Fruit fly (Drosophila melanogaster) whole organism, embryonic: ENCODE data around the gene ND-24.

Experiments
- B-H1 ChIP-seq: fragments of 200-800 bp; sonication (Bioruptor generic); IDR thresholded peaks from 3 replicates; pipeline ENCODE4 v1.3.6; 2022; ENCODE audit warnings: missing biosample characterization, missing genetic modification characterization
- CG10543 ChIP-seq: fragments of 200-800 bp; sonication (Bioruptor generic); optimal IDR thresholded peaks from 3 replicates; lab custom pipeline; 2017; ENCODE audit warnings: missing biosample characterization, mild to moderate bottlenecking, missing genetic modification characterization, moderate library complexity
- CG10654 ChIP-seq: fragments of 200-800 bp; sonication (Bioruptor generic); optimal IDR thresholded peaks from 2 replicates; lab custom pipeline; 2016; ENCODE audit warnings: missing biosample characterization, missing genetic modification characterization
- CG13287 ChIP-seq: fragments of 200-800 bp; sonication (Bioruptor generic); IDR thresholded peaks from 2 replicates; pipeline ENCODE4 v1.3.6; 2022; ENCODE audit warnings: missing biosample characterization, missing genetic modification characterization; ENCODE audit not compliant: partially characterized antibody
- CG14965 ChIP-seq: fragments of 200-800 bp; sonication (Bioruptor generic); optimal IDR thresholded peaks from 2 replicates; lab custom pipeline; 2016; ENCODE audit warnings: missing biosample characterization, missing genetic modification characterization, borderline replicate concordance
- CG15696 ChIP-seq: fragments of 200-800 bp; sonication (Bioruptor generic); optimal IDR thresholded peaks from 2 replicates; lab custom pipeline; 2019; ENCODE audit warnings: missing biosample characterization, mild to moderate bottlenecking, missing genetic modification characterization, moderate library complexity
- CG16815 ChIP-seq: fragments of 200-800 bp; sonication (Bioruptor generic); optimal IDR thresholded peaks from 3 replicates; lab custom pipeline; 2017; ENCODE audit warnings: missing biosample characterization, mild to moderate bottlenecking, missing genetic modification characterization
- CG1792 ChIP-seq: fragments of 200-800 bp; sonication (Bioruptor generic); optimal IDR thresholded peaks from 2 replicates; lab custom pipeline; 2016; ENCODE audit warnings: missing biosample characterization, missing genetic modification characterization
- CG31224 ChIP-seq: fragments of 200-800 bp; sonication (Bioruptor generic); IDR thresholded peaks from 2 replicates; pipeline ENCODE4 v1.3.6; 2022; ENCODE audit warnings: missing biosample characterization, missing genetic modification characterization
- CG31441 ChIP-seq: fragments of 200-800 bp; sonication (Bioruptor generic); IDR thresholded peaks from 2 replicates; pipeline ENCODE4 v1.3.6; 2022; ENCODE audit warnings: missing biosample characterization, missing genetic modification characterization
- CG34422 ChIP-seq: fragments of 200-800 bp; sonication (Bioruptor generic); IDR thresholded peaks from 3 replicates; pipeline ENCODE4 v1.3.6; 2022; ENCODE audit warnings: missing biosample characterization, missing genetic modification characterization
- CG3838 ChIP-seq: fragments of 200-800 bp; sonication (Bioruptor generic); optimal IDR thresholded peaks from 3 replicates; lab custom pipeline; 2016; ENCODE audit warnings: missing biosample characterization, missing genetic modification characterization
- CG4328 ChIP-seq: fragments of 200-800 bp; sonication (Bioruptor generic); optimal IDR thresholded peaks from 3 replicates; lab custom pipeline; 2017; ENCODE audit warnings: missing biosample characterization, missing genetic modification reagents, missing genetic modification characterization
- CG4854 ChIP-seq: fragments of 200-800 bp; sonication (Bioruptor generic); optimal IDR thresholded peaks from 2 replicates; lab custom pipeline; 2016; ENCODE audit warnings: missing biosample characterization, missing genetic modification characterization, inconsistent platforms
- CG6175 ChIP-seq: fragments of 200-800 bp; sonication (Bioruptor generic); IDR thresholded peaks from 3 replicates; pipeline ENCODE4 v1.3.6; 2022; ENCODE audit warnings: missing biosample characterization, missing genetic modification characterization
- CG8089 ChIP-seq: fragments of 200-800 bp; sonication (Bioruptor generic); optimal IDR thresholded peaks from 3 replicates; lab custom pipeline; 2016; ENCODE audit warnings: missing biosample characterization, missing genetic modification characterization
- CG8388 ChIP-seq: fragments of 200-800 bp; sonication (Bioruptor generic); optimal IDR thresholded peaks from 2 replicates; lab custom pipeline; 2019; ENCODE audit warnings: missing biosample characterization, mild to moderate bottlenecking, missing genetic modification characterization, moderate library complexity
- Camta ChIP-seq: fragments of 200-800 bp; sonication (Bioruptor generic); optimal IDR thresholded peaks from 2 replicates; lab custom pipeline; 2016; ENCODE audit warnings: missing biosample characterization, missing genetic modification characterization
- CrebB ChIP-seq: fragments of 200-800 bp; sonication (Bioruptor generic); optimal IDR thresholded peaks from 3 replicates; lab custom pipeline; 2018; ENCODE audit warnings: missing biosample characterization, mild to moderate bottlenecking, missing genetic modification characterization
- ERR ChIP-seq: fragments of 200-800 bp; sonication (Bioruptor generic); optimal IDR thresholded peaks from 2 replicates; lab custom pipeline; 2016; ENCODE audit warnings: missing biosample characterization, missing genetic modification characterization
- Fer1 ChIP-seq: fragments of 200-800 bp; sonication (Bioruptor generic); optimal IDR thresholded peaks from 2 replicates; lab custom pipeline; 2017; ENCODE audit warnings: missing biosample characterization, mild to moderate bottlenecking, missing genetic modification characterization
- GATAe ChIP-seq: fragments of 200-800 bp; sonication (Bioruptor generic); conservative IDR thresholded peaks from 2 replicates; pipeline ENCODE4 v1.3.6; 2022; ENCODE audit warnings: missing biosample characterization, missing genetic modification characterization
- H2.0 ChIP-seq: fragments of 200-800 bp; sonication (Bioruptor generic); IDR thresholded peaks from 2 replicates; pipeline ENCODE4 v1.3.6; 2022; ENCODE audit warnings: missing biosample characterization, missing genetic modification characterization
- HHEX ChIP-seq: fragments of 200-800 bp; sonication (Bioruptor generic); optimal IDR thresholded peaks from 3 replicates; lab custom pipeline; 2017; ENCODE audit warnings: missing biosample characterization, mild to moderate bottlenecking, missing genetic modification characterization, missing genetic modification reagents
- HLH4C ChIP-seq: fragments of 200-800 bp; sonication (Bioruptor generic); IDR thresholded peaks from 3 replicates; pipeline ENCODE4 v1.3.6; 2022; ENCODE audit warnings: missing biosample characterization, missing genetic modification characterization; ENCODE audit not compliant: partially characterized antibody
- Hmx ChIP-seq: fragments of 200-800 bp; sonication (Bioruptor generic); optimal IDR thresholded peaks from 2 replicates; lab custom pipeline; 2016; ENCODE audit warnings: missing biosample characterization, missing genetic modification characterization
- Hsf ChIP-seq: fragments of 200-800 bp; sonication (Bioruptor generic); optimal IDR thresholded peaks from 3 replicates; lab custom pipeline; 2016; ENCODE audit warnings: missing biosample characterization, missing genetic modification characterization
- MBD-R2 ChIP-seq: fragments of 200-800 bp; sonication (Bioruptor generic); IDR thresholded peaks from 2 replicates; pipeline ENCODE4 v1.3.6; 2022; ENCODE audit warnings: missing biosample characterization, missing genetic modification characterization
- Nf-YA ChIP-seq: fragments of 200-800 bp; sonication (Bioruptor generic); IDR thresholded peaks from 2 replicates; pipeline ENCODE4 v1.3.6; 2022; ENCODE audit warnings: missing biosample characterization, missing genetic modification characterization
- Scr ChIP-seq: fragments of 200-800 bp; sonication (Bioruptor generic); IDR thresholded peaks from 2 replicates; pipeline ENCODE4 v1.3.6; 2022; ENCODE audit warnings: missing biosample characterization, missing genetic modification characterization; ENCODE audit not compliant: partially characterized antibody
- Sin3A ChIP-seq: fragments of >200 bp; optimal IDR thresholded peaks from 2 replicates; lab custom pipeline; 2018
- Sry-δ ChIP-seq: fragments of 200-800 bp; sonication (Bioruptor generic); optimal IDR thresholded peaks from 2 replicates; lab custom pipeline; 2016; ENCODE audit warnings: missing biosample characterization, missing genetic modification characterization
- amos ChIP-seq: fragments of 200-800 bp; sonication (Bioruptor generic); IDR thresholded peaks from 2 replicates; pipeline ENCODE4 v1.3.6; 2022; ENCODE audit warnings: missing biosample characterization, missing genetic modification characterization; ENCODE audit not compliant: partially characterized antibody
- ara ChIP-seq: fragments of 200-800 bp; sonication (Bioruptor generic); IDR thresholded peaks from 2 replicates; pipeline ENCODE4 v1.3.6; 2022; ENCODE audit warnings: missing biosample characterization, missing genetic modification characterization
- ci ChIP-seq: fragments of 200-800 bp; sonication (Bioruptor generic); IDR thresholded peaks from 3 replicates; pipeline ENCODE4 v1.3.6; 2022; ENCODE audit warnings: missing biosample characterization, missing genetic modification characterization
- da ChIP-seq: fragments of 200-800 bp; sonication (Bioruptor generic); optimal IDR thresholded peaks from 2 replicates; lab custom pipeline; 2016; ENCODE audit warnings: missing biosample characterization, missing genetic modification characterization
- danr ChIP-seq: fragments of 200-800 bp; sonication (Bioruptor generic); IDR thresholded peaks from 2 replicates; pipeline ENCODE4 v1.3.6; 2022; ENCODE audit warnings: missing biosample characterization, missing genetic modification characterization
- fd96Cb ChIP-seq: fragments of 200-800 bp; sonication (Bioruptor generic); optimal IDR thresholded peaks from 2 replicates; lab custom pipeline; 2018; ENCODE audit warnings: missing biosample characterization, mild to moderate bottlenecking, missing genetic modification characterization, moderate library complexity
- insv ChIP-seq, 2 experiments: fragments of 200-800 bp; sonication (Bioruptor generic); optimal IDR thresholded peaks; 3 replicates each; lab custom pipeline; 2016 to 2018; ENCODE audit warnings: missing biosample characterization in 2 of 2, missing genetic modification characterization in 2 of 2
- kni ChIP-seq: fragments of 200-800 bp; sonication (Bioruptor generic); optimal IDR thresholded peaks from 3 replicates; lab custom pipeline; 2017; ENCODE audit warnings: mild to moderate bottlenecking, missing biosample characterization, missing genetic modification reagents, missing genetic modification characterization
- lbe ChIP-seq: fragments of 200-800 bp; sonication (Bioruptor generic); optimal IDR thresholded peaks from 2 replicates; lab custom pipeline; 2016; ENCODE audit warnings: missing biosample characterization, mild to moderate bottlenecking, missing genetic modification characterization
- mld ChIP-seq: fragments of 200-800 bp; sonication (Bioruptor generic); IDR thresholded peaks from 3 replicates; pipeline ENCODE4 v1.3.6; 2022; ENCODE audit warnings: missing biosample characterization, missing genetic modification characterization; ENCODE audit not compliant: partially characterized antibody
- nom ChIP-seq: fragments of 200-800 bp; sonication (Bioruptor generic); optimal IDR thresholded peaks from 2 replicates; lab custom pipeline; 2017; ENCODE audit warnings: missing biosample characterization, missing genetic modification characterization, mild to moderate bottlenecking, moderate library complexity, missing genetic modification reagents
- otp ChIP-seq: fragments of 200-800 bp; sonication (Bioruptor generic); IDR thresholded peaks from 3 replicates; pipeline ENCODE4, ENCODE4 v1.3.6; 2022; ENCODE audit warnings: missing biosample characterization, missing genetic modification characterization
- pb ChIP-seq: fragments of 200-800 bp; sonication (Bioruptor generic); optimal IDR thresholded peaks from 3 replicates; lab custom pipeline; 2016; ENCODE audit warnings: missing biosample characterization, missing genetic modification characterization
- ranshi ChIP-seq: fragments of 200-800 bp; sonication (Bioruptor generic); IDR thresholded peaks from 2 replicates; pipeline ENCODE4 v1.3.6; 2022; ENCODE audit warnings: missing biosample characterization, missing genetic modification characterization
- rib ChIP-seq: fragments of 200-800 bp; sonication (Bioruptor generic); IDR thresholded peaks from 2 replicates; pipeline ENCODE4 v1.3.6; 2022; ENCODE audit warnings: missing biosample characterization, missing genetic modification characterization
- sens-2 ChIP-seq: fragments of 200-800 bp; sonication (Bioruptor generic); IDR thresholded peaks from 2 replicates; pipeline ENCODE4 v1.3.6; 2022; ENCODE audit warnings: missing biosample characterization, missing genetic modification characterization
- sima ChIP-seq: fragments of 200-800 bp; sonication (Bioruptor generic); optimal IDR thresholded peaks from 2 replicates; lab custom pipeline; 2016; ENCODE audit warnings: missing biosample characterization, missing genetic modification characterization
- tup ChIP-seq: fragments of 200-800 bp; sonication (Bioruptor generic); optimal IDR thresholded peaks from 2 replicates; lab custom pipeline; 2016; ENCODE audit warnings: missing biosample characterization, mild to moderate bottlenecking, missing genetic modification characterization, moderate library complexity
- vvl ChIP-seq: fragments of 200-800 bp; sonication (Bioruptor generic); IDR thresholded peaks from 2 replicates; pipeline ENCODE4 v1.3.6; 2022; ENCODE audit warnings: missing biosample characterization, missing genetic modification characterization

The ND-24 gene

DNA sequence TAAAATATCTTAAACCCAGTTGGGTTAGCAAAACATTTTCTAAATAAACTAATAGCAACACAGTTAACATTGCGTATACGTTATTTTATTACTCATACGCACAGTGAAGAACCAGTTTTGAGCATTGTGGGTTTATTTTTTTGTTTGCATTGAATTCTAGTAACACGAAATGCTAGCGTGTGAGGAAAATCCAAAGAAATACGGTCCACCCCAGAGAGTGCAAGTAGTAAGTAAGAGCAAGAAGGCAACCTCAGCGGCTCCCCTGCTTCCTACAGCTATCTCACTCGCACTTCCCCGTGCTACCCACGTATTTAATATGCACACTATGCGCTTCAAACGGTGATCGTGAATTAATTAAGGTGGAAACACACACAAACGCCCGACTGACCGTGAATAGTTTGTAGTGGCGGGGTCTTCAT is 6.9 kb upstream of the ND-24 start (continued):
- peak; percentile 68 for TF ChIP-seq Camta (GFP tag; lab: Kevin White, UChicago)
- TF ChIP-seq otp: 0 out of 3 replicates have a peak, but pooled peaks have one; percentile 44
- peak; percentile 41 for TF ChIP-seq Sry-δ
- TF ChIP-seq CG10543 (GFP tag; lab: Kevin White, UChicago): peak; percentile 85
- no peak for TF ChIP-seq amos (GFP tag; lab: Robert Waterston, UW)
- TF ChIP-seq CG8089 (GFP tag; lab: Kevin White, UChicago): peak; percentile 71
- peak; percentile 88 for TF ChIP-seq pb
- peak; percentile 70 for TF ChIP-seq ranshi (GFP tag; lab: Robert Waterston, UW)
- no peak for TF ChIP-seq tup (GFP tag; lab: Kevin White, UChicago)
- TF ChIP-seq CG3838 (GFP tag; lab: Kevin White, UChicago): peak; percentile 37
- peak; percentile 62 for TF ChIP-seq da (GFP tag; lab: Kevin White, UChicago)
- TF ChIP-seq CG6175 (GFP tag; lab: Robert Waterston, UW): peak; percentile 43; the same call in 1 of the 3 replicates
- TF ChIP-seq Hsf (GFP tag; lab: Kevin White, UChicago): peak; percentile 84
- peak; percentile 30 for TF ChIP-seq sima (GFP tag; lab: Kevin White, UChicago)
- peak; percentile 86; the same call in 1 of the 2 replicates for TF ChIP-seq CG31441 (GFP tag; lab: Robert Waterston, UW)
- peak; percentile 81; the same call in 2 of the 3 replicates for TF ChIP-seq CG34422 (GFP tag; lab: Robert Waterston, UW)
- peak; percentile 89 for TF ChIP-seq vvl (GFP tag; lab: Robert Waterston, UW)
- TF ChIP-seq HLH4C (GFP tag; lab: Robert Waterston, UW): no peak
- TF ChIP-seq Scr (GFP tag; lab: Robert Waterston, UW): no peak
- peak; percentile 79 for TF ChIP-seq CG10654
- TF ChIP-seq H2.0: peak; percentile 52
- no peak for TF ChIP-seq Hmx (GFP tag; lab: Kevin White, UChicago)
- peak; percentile 65 for TF ChIP-seq ERR (GFP tag; lab: Kevin White, UChicago)
- TF ChIP-seq CG8388 (GFP tag; lab: Kevin White, UChicago): peak; percentile 77
- TF ChIP-seq ci (GFP tag; lab: Robert Waterston, UW): peak; percentile 74
- TF ChIP-seq CG15696 (tag; lab: Kevin White, UChicago): peak; percentile 56
- TF ChIP-seq CG16815 (GFP tag; lab: Kevin White, UChicago): peak; percentile 62
- TF ChIP-seq GATAe (GFP tag; lab: Robert Waterston, UW): no peak
- TF ChIP-seq danr (GFP tag; lab: Robert Waterston, UW): peak; percentile 72
- peak; percentile 63 for TF ChIP-seq CG31224 (GFP tag; lab: Robert Waterston, UW)
- TF ChIP-seq CG13287 (GFP tag; lab: Robert Waterston, UW): no peak
- peak; percentile 88 for TF ChIP-seq CG4328
- TF ChIP-seq CrebB (tag; lab: Kevin White, UChicago): peak; percentile 86
- peak; percentile 40; the same call in 1 of the 2 replicates for TF ChIP-seq rib (GFP tag; lab: Robert Waterston, UW)
- TF ChIP-seq mld (GFP tag; lab: Robert Waterston, UW): no peak
- TF ChIP-seq CG4854: peak; percentile 74
- TF ChIP-seq lbe: peak; percentile 82
- peak; percentile 95 for TF ChIP-seq Fer1
- peak; percentile 81 for TF ChIP-seq nom (GFP tag; lab: Kevin White, UChicago)
- TF ChIP-seq ara (GFP tag; lab: Robert Waterston, UW): 0 out of 2 replicates have a peak, but pooled peaks have one; percentile 6
- TF ChIP-seq B-H1: peak; percentile 69
- TF ChIP-seq fd96Cb (tag; lab: Kevin White, UChicago): peak; percentile 83
- peak; percentile 63 for TF ChIP-seq kni
- TF ChIP-seq Nf-YA (GFP tag; lab: Robert Waterston, UW): peak; percentile 58
- peak; percentile 91 for TF ChIP-seq HHEX (GFP tag; lab: Kevin White, UChicago)
- TF ChIP-seq sens-2 (GFP tag; lab: Robert Waterston, UW): no peak; the same call in 1 of the 2 replicates
- TF ChIP-seq Sin3A: no peak
- peak in 1 of 2 experiments; percentile 37 for TF ChIP-seq insv (GFP tag; optimal IDR thresholded peaks at IDR 0.05; lab: Kevin White, UChicago)
- peak; percentile 2 for TF ChIP-seq CG14965 (GFP tag; lab: Kevin White, UChicago)
- peak; percentile 58; the same call in 1 of the 2 replicates for TF ChIP-seq MBD-R2
- TF ChIP-seq CG1792: peak; percentile 82
